Fruit fly (Drosophila melanogaster): ENCODE results near the gene Es2.

Gene Es2

DNA sequence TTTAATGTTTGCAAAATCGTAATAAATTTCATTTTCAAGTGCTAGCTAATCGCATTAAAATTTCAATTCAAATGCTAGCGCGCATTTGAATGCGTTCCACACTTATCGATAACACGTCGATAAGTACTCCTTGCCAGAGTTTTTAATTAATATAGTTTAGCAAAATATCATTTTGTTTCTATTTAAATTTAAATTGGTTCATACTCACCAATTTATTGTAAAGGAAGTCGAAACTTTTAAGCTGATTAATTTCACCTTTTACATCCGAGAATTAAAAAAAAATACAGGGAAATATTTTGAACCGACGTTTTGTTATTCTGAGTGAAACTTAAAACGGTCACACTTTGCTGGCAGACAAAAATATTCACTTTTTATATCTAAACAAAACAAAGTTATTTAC is at the start of gene Es2:
Gene Es2, plus strand, starts transcription at position 333 of the 400 bp plus-strand sequence.
- no peak for TF ChIP-seq psq (optimal IDR thresholded peaks at IDR 0.05)
- no peak for TF ChIP-seq Myc (optimal IDR thresholded peaks at IDR 0.05)
- no peak for TF ChIP-seq h (optimal IDR thresholded peaks at IDR 0.05)
- no peak for TF ChIP-seq insv (optimal IDR thresholded peaks at IDR 0.05)
- no peak for TF ChIP-seq ttk (optimal IDR thresholded peaks at IDR 0.05)

DNA sequence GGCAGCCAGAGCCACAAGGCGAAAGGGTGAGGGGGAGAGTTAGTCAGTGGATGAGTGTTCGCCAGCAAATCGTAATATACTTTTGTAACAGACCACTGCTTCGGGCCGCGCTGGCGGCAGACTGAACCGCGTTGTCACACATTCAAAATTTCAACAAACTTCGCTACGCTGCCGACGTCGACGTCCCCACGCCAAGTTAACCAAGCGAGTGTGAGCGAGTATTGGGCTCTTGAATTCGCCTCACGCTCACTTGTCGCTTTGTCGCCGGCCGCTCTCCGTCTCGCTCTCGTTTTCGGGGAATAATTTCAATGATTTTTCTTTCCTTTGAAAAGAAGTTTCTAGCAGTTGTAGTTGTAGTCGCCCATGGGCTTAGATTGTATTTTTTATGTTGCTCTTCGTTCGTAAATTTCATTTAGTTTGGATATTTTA is 49.7 kb upstream of the Es2 start, which contains the start of gene lawc:
Gene lawc, minus strand, starts transcription at position 127 of the 429 bp plus-strand sequence.
- no peak for TF ChIP-seq insv (optimal IDR thresholded peaks at IDR 0.05)
- no peak for TF ChIP-seq ttk (optimal IDR thresholded peaks at IDR 0.05)

DNA sequence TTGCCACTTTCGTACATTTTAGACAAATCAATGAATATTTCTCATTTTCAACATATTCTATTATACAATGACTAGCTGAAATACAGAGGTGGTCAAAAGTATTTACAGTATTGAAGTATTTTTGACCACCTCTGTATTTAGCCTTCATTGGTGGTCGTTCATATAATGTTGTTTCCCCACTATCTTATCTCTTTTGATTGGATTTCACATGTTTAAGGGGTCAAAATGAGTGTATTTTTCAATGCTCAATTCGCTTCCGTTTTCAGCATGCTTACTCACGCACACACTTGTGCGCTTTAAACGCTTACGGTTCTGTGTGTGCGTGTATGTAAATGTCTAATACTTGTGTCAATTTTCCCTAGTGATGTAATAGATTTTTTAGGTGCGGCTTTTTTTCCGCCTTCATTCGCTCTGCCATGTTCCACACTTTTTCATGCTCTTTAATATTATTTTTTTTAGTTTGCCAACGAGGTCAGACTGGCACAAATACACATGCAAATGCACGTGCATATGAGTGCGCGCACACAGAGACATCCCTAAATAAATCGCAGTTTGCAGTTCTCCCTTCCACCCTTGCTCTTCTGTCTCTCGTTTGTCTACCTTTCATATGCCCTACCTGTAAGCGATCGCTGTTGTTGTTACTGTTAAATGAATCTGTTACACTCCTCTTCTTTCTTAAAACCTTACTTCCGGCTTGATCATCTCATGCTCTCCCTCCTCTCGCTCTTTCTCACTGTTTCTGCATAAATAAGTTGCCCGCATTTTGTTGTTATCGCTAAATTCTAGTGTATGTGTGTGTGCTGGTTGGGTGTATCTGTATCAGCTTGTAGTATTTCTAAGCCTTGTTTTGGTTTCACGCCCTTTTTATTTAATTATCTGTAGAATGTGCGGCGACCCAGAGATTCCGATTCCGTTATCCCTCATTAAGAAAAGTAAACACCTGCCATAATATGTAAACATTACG is 48.8 kb upstream of the Es2 start:
- TF ChIP-seq Sin3A (optimal IDR thresholded peaks at IDR 0.05), result no peak
- no peak for TF ChIP-seq ttk (optimal IDR thresholded peaks at IDR 0.05)
- no peak for TF ChIP-seq h (optimal IDR thresholded peaks at IDR 0.05)
- TF ChIP-seq psq (optimal IDR thresholded peaks at IDR 0.05), result no peak
- no peak for TF ChIP-seq insv (optimal IDR thresholded peaks at IDR 0.05)
- TF ChIP-seq Myc (optimal IDR thresholded peaks at IDR 0.05), result no peak

DNA sequence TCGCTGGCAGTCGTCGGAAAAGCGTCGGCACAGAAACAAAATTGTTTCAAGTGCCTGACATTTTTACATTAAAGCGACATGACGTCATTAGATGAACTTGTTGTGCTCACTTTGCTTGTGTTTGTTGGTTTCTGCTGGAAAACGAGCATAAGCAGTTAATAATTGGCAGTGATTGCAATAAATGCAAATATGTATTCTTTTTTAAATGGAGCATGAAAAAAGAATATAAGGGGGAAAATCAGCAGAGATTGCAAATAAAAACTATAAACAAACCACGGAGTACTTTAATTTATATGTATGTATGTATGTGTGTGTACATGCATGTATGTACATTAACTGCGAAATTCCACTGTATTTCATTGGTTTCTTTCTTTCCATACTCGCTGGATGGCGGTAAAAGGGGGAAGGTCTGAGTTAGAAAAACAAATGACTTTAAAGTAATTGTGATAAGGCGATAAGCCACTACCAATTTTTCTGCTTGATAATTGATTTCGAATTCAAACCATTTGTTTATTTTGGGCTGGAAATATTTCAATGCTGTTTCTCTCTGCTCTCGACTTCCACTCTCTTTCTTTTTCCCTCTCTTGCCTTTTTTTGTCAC is 47.7 kb upstream of the Es2 start:
- TF ChIP-seq Myc (optimal IDR thresholded peaks at IDR 0.05), result no peak
- TF ChIP-seq ttk (optimal IDR thresholded peaks at IDR 0.05), result no peak
- TF ChIP-seq h (optimal IDR thresholded peaks at IDR 0.05), result no peak

DNA sequence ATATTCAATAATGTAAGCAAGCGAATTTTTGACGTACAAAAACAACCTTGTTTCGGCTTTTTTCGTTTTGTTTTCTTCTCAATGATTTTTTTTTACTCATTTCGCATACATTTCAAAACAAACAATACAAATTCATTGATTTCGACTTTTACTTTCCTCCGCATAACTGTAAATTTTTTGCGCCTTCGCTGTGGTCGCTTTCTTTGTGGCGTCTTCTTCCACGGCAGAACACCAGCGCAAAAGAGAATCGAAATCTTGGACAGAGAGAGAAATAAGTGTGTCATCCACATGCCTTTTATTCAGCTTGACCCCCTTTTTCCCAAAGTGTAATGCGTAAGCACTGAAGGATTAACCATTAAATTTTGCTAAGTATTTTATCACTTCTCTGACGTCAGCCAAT is 46.9 kb upstream of the Es2 start:
- TF ChIP-seq psq (optimal IDR thresholded peaks at IDR 0.05) (no peak), insv (optimal IDR thresholded peaks at IDR 0.05) (no peak), h (optimal IDR thresholded peaks at IDR 0.05) (no peak), Sin3A (optimal IDR thresholded peaks at IDR 0.05) (no peak), ttk (optimal IDR thresholded peaks at IDR 0.05) (no peak), Myc (optimal IDR thresholded peaks at IDR 0.05) (no peak)

DNA sequence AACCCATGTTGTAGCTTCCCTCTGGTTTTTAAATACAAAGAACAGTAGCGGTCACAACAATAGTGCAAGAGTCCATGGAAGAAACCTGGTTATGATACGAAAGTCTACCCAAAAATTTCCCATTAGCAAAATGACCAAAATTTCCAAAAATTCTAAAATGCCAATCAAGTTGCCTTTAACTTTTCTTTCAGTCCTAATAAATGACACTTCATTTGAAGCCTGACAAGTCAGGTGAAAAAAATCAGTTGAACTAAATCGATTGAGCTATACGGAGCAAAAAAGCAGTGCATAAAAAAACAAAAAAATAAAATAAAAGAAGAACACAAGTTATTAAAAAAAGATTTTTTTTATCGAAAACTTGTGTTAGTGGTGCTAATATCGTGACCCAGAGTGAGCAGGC is 45.7 kb upstream of the Es2 start:
- no peak for TF ChIP-seq ttk (optimal IDR thresholded peaks at IDR 0.05)

DNA sequence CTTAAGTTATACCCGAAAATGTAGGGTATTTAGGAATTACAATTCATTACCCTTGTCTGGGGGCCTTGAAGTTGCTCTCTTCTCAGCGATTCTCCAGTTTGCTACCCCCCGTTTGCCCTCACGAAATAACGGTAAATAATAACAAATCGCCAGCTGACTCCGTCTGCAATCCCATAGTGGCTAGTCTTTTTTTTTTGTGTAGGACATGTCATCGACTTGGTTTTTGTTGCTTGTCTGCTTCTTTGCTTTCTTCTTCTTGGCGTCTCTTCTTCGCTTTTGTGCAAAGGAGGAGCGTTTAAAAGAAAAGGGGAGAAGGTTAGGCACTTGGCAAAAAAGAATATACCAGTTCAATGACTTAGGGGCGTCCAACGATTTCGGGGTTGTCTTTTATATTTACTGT is 45.1 kb upstream of the Es2 start:
- TF ChIP-seq insv (optimal IDR thresholded peaks at IDR 0.05), result no peak

DNA sequence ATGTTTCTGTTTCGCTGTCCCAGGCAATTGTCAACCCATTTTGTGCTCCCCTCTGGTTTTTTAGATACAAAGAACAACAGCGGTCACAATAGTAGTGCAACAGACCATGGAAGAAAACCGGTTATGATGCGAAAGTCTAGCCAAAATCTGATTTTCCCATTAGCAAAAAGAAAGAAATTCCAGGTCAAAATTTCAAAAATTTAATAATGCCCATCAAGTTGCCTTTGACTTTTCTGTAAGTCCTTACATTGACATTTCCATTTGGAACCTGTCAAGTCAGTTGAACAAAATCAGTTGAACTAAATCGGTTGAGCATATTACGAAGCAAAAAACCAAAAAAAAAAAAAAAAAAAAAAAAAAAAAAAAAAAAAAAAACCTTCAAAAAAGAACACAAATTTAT is 44.3 kb upstream of the Es2 start:
- TF ChIP-seq Myc (optimal IDR thresholded peaks at IDR 0.05), result no peak
- no peak for TF ChIP-seq ttk (optimal IDR thresholded peaks at IDR 0.05)
- TF ChIP-seq Sin3A (optimal IDR thresholded peaks at IDR 0.05), result no peak
- no peak for TF ChIP-seq insv (optimal IDR thresholded peaks at IDR 0.05)
- TF ChIP-seq psq (optimal IDR thresholded peaks at IDR 0.05), result no peak
- no peak for TF ChIP-seq h (optimal IDR thresholded peaks at IDR 0.05)

DNA sequence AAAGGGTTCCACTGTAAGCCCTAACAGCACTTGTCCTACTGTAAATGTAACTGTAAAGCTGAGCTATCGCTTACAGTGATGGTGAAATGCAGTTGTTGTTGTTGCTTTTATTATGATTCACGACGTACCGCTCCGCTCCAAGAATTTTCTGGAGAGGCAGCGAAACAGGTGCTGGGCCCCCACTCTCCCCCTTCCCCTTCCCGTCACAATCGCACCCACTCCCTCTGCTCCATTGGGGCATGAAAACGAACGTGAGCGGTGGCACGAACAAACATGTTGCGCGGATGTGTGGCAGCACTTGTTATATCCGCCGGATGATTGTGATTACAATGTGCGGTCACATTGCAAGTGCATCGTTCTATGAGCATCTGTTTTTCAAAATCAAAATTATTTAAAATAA is 41.7 kb upstream of the Es2 start:
- TF ChIP-seq Sin3A (optimal IDR thresholded peaks at IDR 0.05), result no peak

DNA sequence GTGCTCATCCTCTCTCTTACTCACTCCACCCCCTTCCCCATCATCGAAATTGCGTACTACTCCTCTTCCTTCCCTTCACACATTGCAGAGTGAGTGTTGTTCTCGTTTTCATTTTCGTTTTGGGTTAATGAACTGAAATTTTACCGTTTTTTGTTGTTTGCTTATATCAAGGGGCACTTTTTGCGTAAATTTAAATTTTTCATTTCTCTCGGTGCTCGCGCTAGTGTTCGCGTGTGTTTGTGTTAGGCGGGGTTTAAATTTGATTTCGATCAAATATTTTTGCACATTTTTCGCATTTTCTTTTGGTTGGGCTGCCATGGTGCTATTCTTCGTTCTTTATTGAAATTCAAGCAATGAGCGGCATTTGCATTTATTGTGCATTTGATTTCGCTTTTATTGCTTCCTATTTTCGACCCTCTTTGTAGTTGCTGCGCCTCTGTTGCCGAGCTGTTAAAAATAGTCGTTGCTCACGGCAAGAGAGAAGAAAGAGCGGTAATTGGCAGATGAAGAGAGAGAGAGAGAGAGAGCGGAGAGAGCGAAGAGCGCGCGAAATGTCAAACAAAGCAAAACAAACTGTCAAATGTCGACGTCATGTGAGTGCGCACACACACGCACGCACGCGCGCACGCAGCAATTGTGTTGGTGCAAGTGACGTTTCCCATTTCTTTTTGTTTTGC is 40.4 kb upstream of the Es2 start:
- TF ChIP-seq Myc (optimal IDR thresholded peaks at IDR 0.05) (no peak), h (optimal IDR thresholded peaks at IDR 0.05) (no peak), insv (optimal IDR thresholded peaks at IDR 0.05) (no peak), psq (optimal IDR thresholded peaks at IDR 0.05) (no peak), ttk (optimal IDR thresholded peaks at IDR 0.05) (no peak), Sin3A (optimal IDR thresholded peaks at IDR 0.05) (no peak)

DNA sequence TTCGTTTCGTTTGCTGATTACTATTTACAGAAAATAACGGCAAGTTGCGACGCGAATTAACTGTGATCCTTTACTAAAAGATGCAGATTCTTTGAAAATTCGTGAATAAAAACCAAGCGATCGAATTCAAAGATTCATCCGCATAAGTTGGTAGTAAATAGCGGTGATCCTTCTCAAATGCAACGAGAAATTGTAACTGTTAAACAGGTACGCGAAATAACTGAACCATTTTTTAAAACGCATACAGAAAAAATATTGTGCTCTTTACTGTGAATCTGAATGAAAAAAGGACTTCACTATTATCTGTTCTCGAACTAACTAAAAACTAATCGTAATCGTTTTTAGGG is 39.9 kb upstream of the Es2 start:
- TF ChIP-seq psq (optimal IDR thresholded peaks at IDR 0.05) (no peak), Sin3A (optimal IDR thresholded peaks at IDR 0.05) (no peak), insv (optimal IDR thresholded peaks at IDR 0.05) (no peak), h (optimal IDR thresholded peaks at IDR 0.05) (no peak), ttk (optimal IDR thresholded peaks at IDR 0.05) (no peak), Myc (optimal IDR thresholded peaks at IDR 0.05) (no peak)

DNA sequence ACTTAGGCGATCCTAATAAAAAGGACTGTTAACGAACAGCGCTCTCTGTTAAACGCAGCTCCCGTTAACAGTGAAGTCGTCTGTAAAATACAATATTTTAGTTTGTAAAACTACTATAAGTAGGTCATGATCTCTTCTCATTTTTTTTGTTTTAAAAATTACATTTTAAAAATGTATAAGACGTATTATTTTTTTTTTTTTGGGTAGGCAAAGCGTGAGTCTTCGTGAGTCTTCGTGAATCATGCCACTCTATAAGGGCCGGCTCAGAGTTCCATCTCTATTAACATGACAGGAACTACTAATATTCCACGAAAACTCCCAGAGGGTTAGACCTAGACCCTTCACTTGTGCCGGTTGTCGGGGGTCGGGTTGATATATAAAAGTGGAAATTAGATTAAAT is 38.6 kb upstream of the Es2 start:
- TF ChIP-seq insv (optimal IDR thresholded peaks at IDR 0.05), result no peak
- TF ChIP-seq Sin3A (optimal IDR thresholded peaks at IDR 0.05), result no peak
- TF ChIP-seq psq (optimal IDR thresholded peaks at IDR 0.05), result no peak
- TF ChIP-seq h (optimal IDR thresholded peaks at IDR 0.05), result no peak
- no peak for TF ChIP-seq ttk (optimal IDR thresholded peaks at IDR 0.05)
- no peak for TF ChIP-seq Myc (optimal IDR thresholded peaks at IDR 0.05)

DNA sequence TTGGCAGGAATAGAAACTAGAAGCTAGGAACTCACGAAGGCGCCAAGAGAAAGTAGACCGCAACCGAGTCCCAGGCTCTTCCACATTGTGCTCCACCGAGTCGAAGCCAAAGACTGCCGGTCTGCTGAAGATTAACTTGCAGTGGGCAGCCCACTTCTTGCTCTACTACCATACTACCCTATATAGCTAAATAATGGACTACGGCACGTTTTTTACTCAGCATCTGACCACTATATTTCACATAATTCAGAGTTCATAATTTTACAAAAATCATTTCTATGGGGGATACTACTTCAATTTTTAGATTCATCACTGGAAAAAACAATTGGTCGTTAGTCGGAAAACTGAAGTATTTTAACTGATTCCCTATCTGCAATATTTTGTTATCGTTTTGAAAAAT is 27.6 kb upstream of the Es2 start, which contains the start of gene CG32712:
Gene CG32712, minus strand, starts transcription at position 101 of the 400 bp plus-strand sequence.
- TF ChIP-seq insv (optimal IDR thresholded peaks at IDR 0.05), result no peak
- TF ChIP-seq Sin3A (optimal IDR thresholded peaks at IDR 0.05), result no peak
- TF ChIP-seq psq (optimal IDR thresholded peaks at IDR 0.05), result no peak
- no peak for TF ChIP-seq h (optimal IDR thresholded peaks at IDR 0.05)
- no peak for TF ChIP-seq ttk (optimal IDR thresholded peaks at IDR 0.05)
- TF ChIP-seq Myc (optimal IDR thresholded peaks at IDR 0.05), result no peak
